Fruit fly (Drosophila melanogaster): ENCODE results near the gene CG9231.

CG9231 gene

DNA sequence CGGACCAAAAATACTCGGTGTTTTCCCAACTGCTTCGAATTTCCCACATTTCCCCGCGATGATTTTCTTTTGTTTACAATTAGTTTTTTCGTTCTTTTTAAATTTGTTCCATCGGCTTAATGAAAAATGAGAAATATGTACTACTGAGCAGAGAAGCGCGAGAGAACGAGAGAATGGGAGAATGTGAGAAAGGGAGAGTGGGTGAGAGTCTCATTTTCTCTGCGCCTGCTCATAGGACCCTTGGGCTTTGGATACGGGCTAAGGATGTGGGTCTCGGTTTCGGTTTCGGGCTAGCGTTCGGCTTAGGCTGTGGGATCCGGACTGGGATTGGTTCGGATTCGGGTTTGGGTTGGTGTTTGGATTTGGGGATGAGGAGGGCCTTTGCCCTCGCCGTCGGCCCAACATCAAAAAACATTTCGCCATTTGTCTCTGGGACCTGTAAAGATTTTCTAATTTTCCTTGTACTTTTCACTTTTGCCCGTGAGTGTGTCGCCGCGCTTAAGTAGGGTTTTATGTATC is 5.0 kb downstream of the CG9231 start:
- no peak for TF ChIP-seq CG17801 (GFP tag; optimal IDR thresholded peaks at IDR 0.05; ENCODE audit: partially characterized antibody)

DNA sequence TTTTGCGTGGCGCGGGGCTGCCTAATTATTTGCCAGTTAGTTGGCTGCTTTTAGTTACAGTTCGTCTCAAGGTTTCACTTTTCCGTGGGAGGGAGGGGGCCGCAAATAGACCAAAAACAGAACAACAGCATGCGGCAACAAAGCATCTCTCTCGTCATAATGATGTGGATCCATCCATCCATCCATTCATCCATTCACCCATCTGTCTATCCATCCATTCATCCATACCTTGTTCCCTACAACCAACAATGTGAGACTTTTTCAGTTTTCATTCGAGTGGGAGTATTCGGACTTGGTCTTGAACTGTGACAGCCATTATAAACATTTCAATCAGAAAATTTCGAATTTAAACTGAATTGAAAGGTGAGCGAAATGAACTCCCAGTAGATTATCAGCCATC is 6.5 kb downstream of the CG9231 start:
- TF ChIP-seq CG17801 (GFP tag; optimal IDR thresholded peaks at IDR 0.05; ENCODE audit: partially characterized antibody) = no peak

DNA sequence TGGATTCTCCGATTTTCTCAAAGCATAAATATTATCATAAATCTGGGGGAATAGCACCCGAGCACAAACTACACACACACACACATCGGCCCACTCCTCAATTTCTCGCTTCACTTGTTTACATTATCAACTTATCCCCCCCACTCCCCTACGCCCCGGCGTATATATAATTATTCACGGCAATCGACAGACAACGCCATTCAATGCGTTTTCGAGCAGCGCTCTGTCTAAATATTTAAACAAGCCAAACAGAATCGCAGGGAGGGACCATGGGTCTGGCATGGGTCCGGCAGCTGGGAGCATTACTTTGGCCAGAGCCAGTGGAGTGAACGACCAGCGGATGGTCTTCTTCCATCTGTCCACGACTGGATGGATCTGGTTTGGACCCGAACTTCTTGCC is 10.2 kb downstream of the CG9231 start:
- TF ChIP-seq CG17801 (GFP tag; optimal IDR thresholded peaks at IDR 0.05; ENCODE audit: partially characterized antibody) = no peak

DNA sequence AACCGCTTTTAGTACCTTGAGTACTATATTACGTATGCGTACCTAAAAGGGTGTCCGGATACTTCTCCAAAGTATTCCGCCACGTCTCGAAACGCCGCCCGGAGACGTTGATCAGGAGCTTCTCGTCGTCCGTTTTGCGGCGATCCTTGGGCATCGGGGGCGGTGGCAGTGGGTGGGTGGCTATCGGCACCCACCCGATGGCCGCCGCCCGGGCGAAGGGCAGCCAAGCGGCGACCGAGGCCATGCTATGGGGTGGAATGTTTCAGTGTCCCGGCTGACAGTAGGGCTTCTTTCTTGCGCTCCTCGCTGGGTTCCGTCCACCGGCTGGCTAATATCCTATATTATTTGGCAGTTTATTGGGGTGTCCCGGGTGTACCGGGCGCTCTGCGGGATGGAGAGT is 11.4 kb downstream of the CG9231 start:
- no peak for TF ChIP-seq CG17801 (GFP tag; optimal IDR thresholded peaks at IDR 0.05; ENCODE audit: partially characterized antibody)

DNA sequence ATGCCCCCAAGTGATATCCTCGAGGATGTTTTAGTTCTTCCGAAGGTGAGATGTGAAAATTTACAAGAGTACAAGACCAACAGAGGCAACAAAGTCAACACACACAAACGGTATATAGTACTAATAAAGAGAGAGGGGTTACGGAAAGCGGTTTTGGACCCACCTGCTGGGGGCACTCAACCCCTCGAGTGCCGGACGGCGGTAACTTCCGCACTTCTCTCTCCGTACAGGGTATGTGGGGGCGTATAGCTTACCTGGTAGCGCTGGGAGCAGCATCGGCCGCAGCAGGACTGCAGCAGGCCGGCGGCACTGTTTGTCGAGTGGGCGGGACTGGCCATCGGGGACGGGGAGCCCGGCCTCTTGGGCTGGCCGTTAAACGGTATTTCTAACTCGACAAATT is 16.4 kb downstream of the CG9231 start:
- no peak for TF ChIP-seq CG17801 (GFP tag; optimal IDR thresholded peaks at IDR 0.05; ENCODE audit: partially characterized antibody)

DNA sequence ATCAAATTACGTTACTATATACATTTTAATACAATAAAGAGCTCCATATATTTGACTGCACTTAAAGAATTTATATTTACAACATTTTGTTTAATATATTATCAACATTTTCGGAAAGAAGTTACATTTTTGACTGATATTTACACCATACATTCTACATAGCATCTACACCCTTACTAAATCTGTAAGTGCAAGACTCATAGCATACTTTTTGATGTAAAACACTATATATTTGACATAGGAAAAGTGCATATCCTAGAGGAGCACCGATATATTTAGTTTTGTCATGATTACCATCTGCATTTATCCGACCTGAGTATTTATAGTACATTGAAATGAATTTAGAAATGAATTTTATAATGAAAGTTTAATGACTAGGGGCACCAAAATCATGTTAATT is 16.8 kb downstream of the CG9231 start:
- no peak for TF ChIP-seq CG17801 (GFP tag; optimal IDR thresholded peaks at IDR 0.05; ENCODE audit: partially characterized antibody)

DNA sequence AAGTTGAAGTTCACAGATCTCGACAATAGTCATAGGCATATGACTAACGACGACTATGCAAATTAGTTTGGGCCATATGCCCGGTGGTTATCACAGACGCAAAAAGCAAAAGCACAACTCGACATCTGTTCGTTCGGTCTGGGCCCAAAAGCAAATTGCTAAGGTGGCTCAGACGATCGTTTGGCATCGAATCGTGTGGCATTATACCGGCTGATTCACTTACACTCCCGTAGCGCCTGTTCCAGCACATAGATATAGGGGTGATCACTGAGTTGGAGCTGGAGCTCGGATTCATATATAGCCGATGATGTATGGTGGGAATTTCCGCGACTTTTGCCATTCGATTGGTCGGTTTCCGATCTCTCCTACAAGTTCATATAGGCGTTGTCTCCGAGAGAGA is 19.7 kb downstream of the CG9231 start:
- TF ChIP-seq CG17801 (GFP tag; optimal IDR thresholded peaks at IDR 0.05; ENCODE audit: partially characterized antibody) = no peak

DNA sequence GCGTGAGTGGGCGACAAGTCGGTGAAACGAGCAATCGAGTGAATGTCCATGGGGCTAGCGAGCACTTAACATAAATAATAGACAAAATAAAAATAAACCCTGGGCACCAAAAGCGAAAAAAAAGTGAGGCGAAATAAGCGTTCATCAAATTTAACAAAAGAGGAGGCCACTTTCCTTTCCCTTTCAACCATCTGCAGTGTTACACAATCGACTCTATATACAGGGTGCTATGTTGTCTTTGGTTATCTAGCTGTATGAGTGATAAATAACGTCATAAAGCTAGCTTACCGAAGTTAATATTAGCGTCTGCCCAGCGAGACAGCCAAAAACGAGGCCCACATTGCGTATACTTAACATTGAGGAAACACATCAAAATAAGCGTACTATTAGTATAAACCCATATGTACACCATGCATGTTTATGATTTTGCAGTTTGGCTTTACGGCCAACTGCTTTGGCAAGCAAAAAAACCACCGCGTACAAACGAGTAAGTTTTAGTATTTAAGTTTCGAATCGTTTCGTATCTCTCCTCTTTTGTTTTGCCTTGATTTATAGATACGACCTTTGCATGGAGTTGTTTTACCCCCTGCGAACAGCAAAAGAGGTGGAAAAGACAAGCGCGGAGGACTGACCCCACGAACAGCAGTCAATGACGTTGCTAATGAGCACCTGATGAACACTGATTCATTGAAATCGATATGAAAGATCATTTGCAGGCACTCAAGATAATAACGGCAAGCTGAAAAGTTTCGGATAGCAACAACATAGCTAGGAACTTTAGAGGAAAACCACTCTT is 20.7 kb downstream of the CG9231 start:
- TF ChIP-seq CG17801 (GFP tag; optimal IDR thresholded peaks at IDR 0.05; ENCODE audit: partially characterized antibody) = no peak

DNA sequence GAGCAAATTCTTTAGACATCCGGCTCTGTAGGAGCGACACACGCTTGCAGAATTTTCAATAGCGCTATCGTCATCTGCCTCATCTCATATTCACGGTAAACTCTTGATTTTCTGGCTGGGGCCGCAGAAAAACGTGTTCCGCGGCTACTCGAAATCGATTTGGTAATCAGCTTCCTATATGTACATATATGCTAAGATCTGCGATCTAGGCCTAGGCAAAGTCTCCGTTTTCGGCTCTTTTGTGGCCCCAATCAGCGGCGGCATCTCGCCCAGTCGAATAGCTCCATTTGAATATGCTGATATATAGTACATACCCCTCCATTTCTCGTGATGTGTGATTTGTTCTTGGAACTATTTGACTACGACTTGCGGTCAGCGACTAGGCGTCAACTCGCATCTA is 22.8 kb downstream of the CG9231 start:
- no peak for TF ChIP-seq CG17801 (GFP tag; optimal IDR thresholded peaks at IDR 0.05; ENCODE audit: partially characterized antibody)

DNA sequence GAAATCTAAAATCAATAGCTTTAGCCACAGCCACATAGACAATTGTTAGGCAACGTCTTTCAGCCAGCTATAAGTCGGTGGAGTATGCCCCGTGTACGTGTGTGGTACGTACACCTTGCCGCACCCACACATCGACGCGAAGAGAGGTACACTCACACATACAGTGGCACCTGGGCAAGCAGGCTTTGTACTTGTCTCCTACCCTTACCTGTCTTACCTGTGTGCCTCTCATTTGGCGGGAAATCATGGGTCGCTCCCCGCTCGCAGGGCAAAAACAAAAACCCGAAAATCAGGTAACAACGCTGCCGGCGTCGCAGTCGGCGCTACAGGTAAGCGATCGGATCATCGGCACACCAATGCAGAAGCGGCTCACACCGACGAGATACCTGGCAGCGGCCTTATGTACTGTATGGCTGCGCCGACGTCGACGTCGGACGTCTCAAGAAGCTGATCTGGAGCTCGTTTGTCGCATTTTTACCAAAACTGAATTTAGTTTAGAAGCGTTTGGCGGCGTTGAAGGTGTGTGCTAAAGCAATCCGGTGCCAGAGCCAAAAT is 23.6 kb downstream of the CG9231 start:
- no peak for TF ChIP-seq CG17801 (GFP tag; optimal IDR thresholded peaks at IDR 0.05; ENCODE audit: partially characterized antibody)

DNA sequence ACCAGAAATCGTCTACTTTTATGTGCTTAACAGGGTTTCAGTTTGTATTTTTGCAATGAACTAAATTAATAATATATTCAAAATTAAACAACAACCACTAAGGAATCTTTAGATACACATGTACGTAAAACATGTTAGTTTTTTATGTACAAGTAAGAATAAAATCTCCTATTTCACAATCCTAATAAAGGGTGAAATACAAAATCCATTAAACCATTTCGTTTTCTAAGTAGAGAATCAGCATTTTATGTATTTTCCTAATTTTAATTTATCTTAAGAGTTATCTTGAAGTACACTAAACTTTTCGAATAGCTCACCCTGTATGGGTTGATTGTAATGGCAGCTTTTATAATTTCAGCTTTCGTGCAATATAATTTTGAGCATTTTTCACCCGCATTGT is 24.1 kb downstream of the CG9231 start:
- no peak for TF ChIP-seq CG17801 (GFP tag; optimal IDR thresholded peaks at IDR 0.05; ENCODE audit: partially characterized antibody)

DNA sequence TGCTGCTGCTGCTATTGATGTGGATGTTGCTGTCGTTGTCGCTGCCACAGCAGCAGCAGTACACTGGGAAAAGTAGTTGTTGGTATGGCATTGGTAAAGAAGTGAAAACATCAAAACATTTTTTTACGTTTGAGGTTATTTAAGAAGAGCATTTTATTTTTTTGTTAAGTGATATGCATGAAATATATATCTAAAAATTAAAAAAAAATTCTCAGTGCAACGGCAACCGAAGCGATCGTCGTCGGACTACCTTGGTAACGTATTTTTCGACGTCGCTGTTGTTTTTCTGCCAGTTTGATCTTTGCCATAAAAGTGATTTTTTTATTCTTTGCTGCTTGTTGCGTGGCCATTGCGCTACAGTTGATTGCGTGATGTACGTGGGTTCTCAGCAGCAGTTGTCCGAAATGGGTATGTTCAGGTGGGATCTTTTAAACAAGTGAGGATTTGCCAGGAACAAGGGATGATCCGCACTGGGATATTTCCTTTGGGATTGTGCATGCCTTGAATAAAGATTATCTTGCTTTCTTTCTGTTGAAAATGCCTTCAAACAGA is 25.0 kb downstream of the CG9231 start:
- TF ChIP-seq CG17801 (GFP tag; optimal IDR thresholded peaks at IDR 0.05; ENCODE audit: partially characterized antibody) = no peak

DNA sequence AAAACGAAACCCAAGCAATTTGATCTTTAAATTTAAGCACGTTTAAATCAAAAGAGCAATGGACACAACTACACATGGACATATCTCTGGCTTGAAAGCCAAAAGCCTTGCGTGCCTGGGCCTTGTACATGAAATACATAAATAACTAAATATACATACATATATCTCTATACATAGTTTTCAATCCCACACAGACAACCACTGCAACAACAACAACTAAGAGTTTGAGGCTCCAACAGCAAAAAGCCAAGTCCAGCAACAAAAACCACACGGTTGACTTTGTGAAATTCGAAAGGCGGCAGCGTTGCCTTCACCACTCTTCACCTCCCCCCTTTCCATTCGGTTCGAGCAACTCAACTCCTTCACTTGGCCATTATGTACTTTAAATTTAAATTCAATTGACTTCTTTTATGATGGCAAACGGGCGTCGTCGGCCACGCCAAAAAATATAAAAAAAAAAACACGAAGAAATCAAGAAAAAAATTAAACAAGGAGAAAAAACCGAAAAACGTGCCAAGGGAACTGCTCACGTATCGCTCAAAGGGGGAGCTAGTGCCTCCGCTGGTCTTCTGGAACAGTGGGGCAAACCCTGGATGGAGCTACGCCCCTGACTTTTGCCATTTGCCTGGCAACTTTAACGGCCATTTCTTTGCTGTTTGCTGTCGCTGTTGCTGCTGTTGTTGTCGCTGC is 25.7 kb downstream of the CG9231 start:
- no peak for TF ChIP-seq CG17801 (GFP tag; optimal IDR thresholded peaks at IDR 0.05; ENCODE audit: partially characterized antibody)

DNA sequence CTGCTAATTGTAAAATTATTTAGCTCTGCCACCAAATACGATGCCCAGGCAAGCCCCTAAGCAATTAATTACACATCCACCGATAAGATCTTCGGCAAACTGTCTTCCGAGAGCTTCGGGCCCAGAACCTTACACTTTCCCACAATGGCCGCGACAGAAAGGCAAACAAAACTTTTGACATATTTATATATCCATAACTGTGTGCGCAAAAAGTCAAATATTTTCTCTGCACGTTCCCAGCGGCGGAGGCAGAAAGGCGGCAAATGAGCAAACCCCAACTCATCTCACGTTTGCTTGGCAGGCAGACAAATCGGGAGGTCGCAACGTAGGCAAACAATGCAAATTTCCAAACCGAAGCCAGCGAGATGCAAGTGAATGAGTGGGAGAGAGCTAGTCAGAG is 26.6 kb downstream of the CG9231 start:
- TF ChIP-seq CG17801 (GFP tag; optimal IDR thresholded peaks at IDR 0.05; ENCODE audit: partially characterized antibody) = no peak

DNA sequence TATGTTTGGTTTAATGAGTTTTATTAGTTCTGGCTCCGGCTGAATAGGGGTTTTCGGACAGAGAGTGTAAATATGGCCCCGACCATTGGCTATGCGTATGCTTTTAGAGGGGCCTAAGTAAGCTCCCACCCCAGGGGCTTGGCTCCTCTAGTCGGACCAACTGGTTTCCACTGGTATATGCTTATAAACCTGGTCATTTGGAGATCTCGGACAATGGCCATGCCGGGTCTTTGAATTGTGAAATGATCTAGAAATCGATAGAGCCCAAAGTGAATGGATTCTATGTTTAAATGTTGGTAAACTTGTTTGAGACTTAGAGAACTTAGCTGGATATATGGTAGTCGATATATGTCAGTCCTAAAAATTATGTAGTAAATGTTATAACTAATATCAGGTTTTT is 27.1 kb downstream of the CG9231 start:
- no peak for TF ChIP-seq CG17801 (GFP tag; optimal IDR thresholded peaks at IDR 0.05; ENCODE audit: partially characterized antibody)

DNA sequence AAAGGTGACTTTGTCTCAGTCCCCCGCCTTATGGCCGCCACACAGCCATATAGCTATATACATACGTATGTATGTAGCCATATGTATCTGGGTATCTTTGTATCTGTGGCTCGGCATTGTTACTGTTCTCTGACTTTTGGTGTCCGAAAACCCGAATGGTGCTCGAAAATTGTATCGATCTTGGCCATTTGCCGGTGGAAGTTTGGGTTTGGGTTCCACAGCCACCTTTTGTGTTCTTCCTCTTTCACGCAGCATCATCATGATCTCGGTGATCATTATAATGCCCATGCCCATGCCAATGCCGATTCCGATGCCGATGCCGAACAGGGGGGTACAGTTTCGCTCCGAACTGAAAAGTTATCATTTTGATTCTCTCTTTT is 27.8 kb downstream of the CG9231 start:
- TF ChIP-seq CG17801 (GFP tag; optimal IDR thresholded peaks at IDR 0.05; ENCODE audit: partially characterized antibody) = no peak
